Fruit fly (Drosophila melanogaster) whole organism: ENCODE data around the gene RpL34a.

Experiments
- EcR ChIP-seq, 2 experiments: fragments of >200 bp; optimal IDR thresholded peaks; 2 replicates each; lab custom pipeline; 2017; ENCODE audit warnings: missing biosample characterization in 2 of 2, missing genetic modification characterization in 2 of 2, missing genetic modification reagents in 2 of 2
- psq ChIP-seq: fragments of >200 bp; optimal IDR thresholded peaks from 2 replicates; lab custom pipeline; 2017
- usp ChIP-seq: fragments of >200 bp; optimal IDR thresholded peaks from 2 replicates; lab custom pipeline; 2017; ENCODE audit warnings: missing biosample characterization, missing genetic modification characterization, mixed read lengths

DNA sequence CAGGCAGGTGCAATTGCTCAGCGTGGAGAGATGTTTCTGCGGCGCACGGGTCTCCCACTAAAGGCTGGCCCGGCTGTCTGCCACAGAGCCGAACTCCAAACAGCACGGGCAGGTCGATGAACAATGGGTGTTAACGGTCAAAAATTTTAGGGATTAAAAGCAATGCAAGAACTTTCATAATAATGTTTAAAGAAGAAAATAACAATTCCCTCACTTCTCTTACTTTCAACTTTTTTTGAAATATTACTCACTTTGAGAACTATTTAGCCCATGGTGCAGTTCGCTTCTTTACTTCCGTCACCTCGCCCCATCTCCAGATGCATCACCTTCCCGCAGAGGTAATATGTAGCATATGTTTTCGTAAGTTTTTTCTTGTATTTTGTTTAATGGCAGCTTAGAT lies 13.4 kb upstream of the RpL34a start:
- TF ChIP-seq usp (GFP tag; lab: Kevin White, UChicago) (no peak), psq (lab: Kevin White, UChicago) (no peak), EcR (GFP tag; optimal IDR thresholded peaks at IDR 0.05; lab: Kevin White, UChicago) (no peak)
